Fruit fly (Drosophila melanogaster): ENCODE measurements around the gene lin-28.

DNA sequence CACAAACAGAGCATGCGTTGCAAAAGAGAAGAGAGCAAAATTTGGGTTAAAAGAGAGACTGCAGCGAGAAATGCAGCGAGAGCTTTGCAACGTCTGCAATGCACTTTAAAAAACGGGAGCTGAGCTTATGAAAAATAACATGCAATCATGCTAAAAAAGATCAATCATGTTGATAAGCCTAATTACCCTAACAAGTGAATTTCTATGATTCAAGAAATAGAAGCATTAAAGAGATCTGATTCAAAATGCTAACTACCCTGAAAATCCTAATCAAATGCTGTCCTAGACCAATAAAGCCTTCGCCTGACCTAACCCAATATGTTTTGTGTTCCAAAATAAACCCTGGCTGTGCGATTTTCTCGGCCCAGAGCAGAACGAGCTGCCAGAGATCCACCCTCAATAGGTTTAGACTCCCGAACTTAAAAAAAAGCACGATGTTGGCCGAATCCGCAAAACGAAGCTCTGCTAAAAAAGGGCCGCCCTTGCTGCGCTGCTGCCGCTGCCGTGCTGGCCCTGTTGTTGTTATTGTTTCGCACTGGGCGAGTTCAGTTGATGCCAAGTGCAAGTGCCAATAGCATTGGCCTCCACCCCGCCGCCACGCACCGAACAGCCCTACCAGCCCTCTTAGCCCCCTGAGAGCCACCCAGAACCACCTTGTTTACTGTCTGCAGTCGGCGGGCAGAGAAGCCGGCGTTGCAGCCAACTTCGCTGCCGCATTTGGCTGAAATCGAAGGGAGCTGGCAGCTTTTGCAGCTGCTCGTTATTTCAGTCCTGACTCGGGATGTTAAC lies 19.1 kb upstream of the lin-28 start:
- TF ChIP-seq usp (GFP tag; optimal IDR thresholded peaks at IDR 0.05), result no peak
- no peak for TF ChIP-seq CG32264 (GFP tag; optimal IDR thresholded peaks at IDR 0.05)
- TF ChIP-seq brk (GFP tag; optimal IDR thresholded peaks at IDR 0.05), result no peak
- TF ChIP-seq Hr78 (GFP tag; optimal IDR thresholded peaks at IDR 0.05), result no peak
- TF ChIP-seq GATAd (GFP tag; optimal IDR thresholded peaks at IDR 0.05), result no peak
